Worm (Caenorhabditis elegans): ENCODE data around the gene col-117.
A peak's percentile ranks its signal among the peaks of the same experiment; 100 is the strongest.

Gene col-117

DNA sequence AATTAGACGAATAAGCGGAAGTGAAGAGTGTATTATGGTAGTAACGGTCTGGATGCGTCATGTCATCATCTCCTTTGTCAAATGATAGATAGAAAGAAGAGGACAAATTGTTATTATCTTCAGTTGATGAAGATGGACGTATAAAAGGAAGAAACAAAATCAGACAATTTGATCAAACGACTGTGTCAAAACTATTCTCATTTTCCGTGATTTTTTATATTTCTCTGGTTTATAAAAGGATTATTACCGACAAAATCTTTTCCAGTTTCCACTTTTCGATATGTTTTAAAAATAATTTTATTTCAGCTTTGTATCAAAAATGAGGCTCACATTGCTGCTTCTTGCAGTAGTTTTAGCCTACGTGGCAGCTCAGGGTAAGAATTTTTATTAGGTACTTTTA is 8.0 kb downstream of the col-117 start, which contains the start of gene grsp-2 (continued):
- no peak for TF ChIP-seq nhr-11 (tag; optimal IDR thresholded peaks at IDR 0.05)
- no peak for TF ChIP-seq C04F5.9 (tag; optimal IDR thresholded peaks at IDR 0.05)
- no peak for TF ChIP-seq elt-2 (tag; optimal IDR thresholded peaks at IDR 0.05)
- no peak for TF ChIP-seq fos-1 (tag; optimal IDR thresholded peaks at IDR 0.05)
- no peak for TF ChIP-seq nhr-47 (tag; optimal IDR thresholded peaks at IDR 0.05)
- no peak for TF ChIP-seq ceh-90 (tag; optimal IDR thresholded peaks at IDR 0.05)

DNA sequence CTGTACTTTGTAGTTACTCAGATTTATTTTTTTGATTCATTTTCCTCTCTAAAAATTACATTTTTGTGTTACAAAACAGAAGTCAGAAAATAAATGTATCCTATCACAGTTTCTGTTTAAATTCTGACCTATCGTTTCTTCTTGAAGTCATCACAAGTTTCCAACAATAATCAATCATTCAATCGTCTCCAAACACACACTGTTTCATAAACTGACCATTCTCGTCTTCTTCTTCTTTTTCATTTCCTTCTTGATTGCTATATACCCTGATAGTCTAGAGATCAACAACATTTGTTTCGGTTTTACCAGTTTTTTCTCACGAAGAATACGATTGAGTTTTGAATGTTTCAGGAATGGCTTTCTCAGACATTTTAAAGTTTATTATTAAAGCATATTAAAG is 8.8 kb downstream of the col-117 start:
- no peak for TF ChIP-seq pag-3 (tag; optimal IDR thresholded peaks at IDR 0.05; ENCODE audit: borderline replicate concordance, insufficient read depth)
- TF ChIP-seq aha-1 (tag; optimal IDR thresholded peaks at IDR 0.05), result no peak
- TF ChIP-seq egl-27 (tag; optimal IDR thresholded peaks at IDR 0.05), result no peak
- peak; percentile 41 for TF ChIP-seq nhr-71 (tag; optimal IDR thresholded peaks at IDR 0.05)
- peak; percentile 64 for TF ChIP-seq lin-14 (GFP tag; optimal IDR thresholded peaks at IDR 0.05)
- no peak for TF ChIP-seq aly-2 (tag; optimal IDR thresholded peaks at IDR 0.05)
- peak; percentile 51 for TF ChIP-seq snu-23 (GFP tag; optimal IDR thresholded peaks at IDR 0.05)
- no peak for TF ChIP-seq nhr-84 (tag; optimal IDR thresholded peaks at IDR 0.05)
- TF ChIP-seq sptf-1 (tag; optimal IDR thresholded peaks at IDR 0.05), result no peak
- TF ChIP-seq snpc-4 (tag; optimal IDR thresholded peaks at IDR 0.05), result no peak
- TF ChIP-seq fos-1 (tag; optimal IDR thresholded peaks at IDR 0.05), result no peak
- TF ChIP-seq nhr-28 (tag; optimal IDR thresholded peaks at IDR 0.05), result no peak
- TF ChIP-seq sup-37 (GFP tag; optimal IDR thresholded peaks at IDR 0.05), result no peak
- no peak for TF ChIP-seq unc-30 (tag; optimal IDR thresholded peaks at IDR 0.05)
- TF ChIP-seq unc-62 (GFP tag; optimal IDR thresholded peaks at IDR 0.05), result no peak
- no peak for TF ChIP-seq lin-15B (tag; optimal IDR thresholded peaks at IDR 0.05)
- no peak for TF ChIP-seq ceh-82 (tag; optimal IDR thresholded peaks at IDR 0.05)
- TF ChIP-seq sox-4 (tag; optimal IDR thresholded peaks at IDR 0.05), result no peak
- TF ChIP-seq ama-1 (optimal IDR thresholded peaks at IDR 0.05), result no peak
- TF ChIP-seq fkh-10 (GFP tag; optimal IDR thresholded peaks at IDR 0.05), result no peak
- TF ChIP-seq xbp-1 (tag; optimal IDR thresholded peaks at IDR 0.05), result no peak
- TF ChIP-seq nhr-20 (tag; optimal IDR thresholded peaks at IDR 0.05), result peak; percentile 59
- TF ChIP-seq mef-2 (tag; optimal IDR thresholded peaks at IDR 0.05), result no peak
- peak; percentile 63 for TF ChIP-seq blmp-1 (tag; optimal IDR thresholded peaks at IDR 0.05)
- no peak for TF ChIP-seq isw-1 (GFP tag; IDR thresholded peaks at IDR 0.05)
- no peak for TF ChIP-seq grh-1 (GFP tag; IDR thresholded peaks at IDR 0.05)
- no peak for TF ChIP-seq ceh-63 (GFP tag; optimal IDR thresholded peaks at IDR 0.05)
- TF ChIP-seq lin-35 (GFP tag; optimal IDR thresholded peaks at IDR 0.05), result peak in 1 of 2 experiments; percentile 18
- TF ChIP-seq elt-3 (tag; optimal IDR thresholded peaks at IDR 0.05), result peak in 4 of 6 experiments; percentile 17 to 84 (median 32)
- no peak for TF ChIP-seq ztf-11 (tag; optimal IDR thresholded peaks at IDR 0.05)
- TF ChIP-seq C04F5.9 (tag; optimal IDR thresholded peaks at IDR 0.05), result no peak
- no peak for TF ChIP-seq ceh-88 (GFP tag; IDR thresholded peaks at IDR 0.05)
- no peak for TF ChIP-seq ceh-90 (tag; optimal IDR thresholded peaks at IDR 0.05)
- TF ChIP-seq F16B12.6 (tag; optimal IDR thresholded peaks at IDR 0.05), result no peak
- TF ChIP-seq nhr-85 (tag), result peak; percentile 84
- no peak for TF ChIP-seq mab-9 (GFP tag; IDR thresholded peaks at IDR 0.05)
- TF ChIP-seq C16A3.4 (tag; optimal IDR thresholded peaks at IDR 0.05), result no peak
- no peak for TF ChIP-seq nhr-237 (tag; optimal IDR thresholded peaks at IDR 0.05)
- no peak for TF ChIP-seq ztf-4 (tag; optimal IDR thresholded peaks at IDR 0.05)
- TF ChIP-seq unc-98 (GFP tag; IDR thresholded peaks at IDR 0.05), result no peak
- no peak for TF ChIP-seq unc-86 (tag; optimal IDR thresholded peaks at IDR 0.05)
- TF ChIP-seq unc-130 (tag; optimal IDR thresholded peaks at IDR 0.05), result no peak
- TF ChIP-seq lir-3 (tag; optimal IDR thresholded peaks at IDR 0.05; ENCODE audit: poor library complexity), result no peak
- TF ChIP-seq nhr-90 (tag; optimal IDR thresholded peaks at IDR 0.05; ENCODE audit: poor library complexity), result peak; percentile 13
- no peak for TF ChIP-seq egl-13 (tag; optimal IDR thresholded peaks at IDR 0.05)
- no peak for TF ChIP-seq ets-5 (GFP tag; IDR thresholded peaks at IDR 0.05)
- peak in 1 of 2 experiments; percentile 31 for TF ChIP-seq lsy-2 (tag; optimal IDR thresholded peaks at IDR 0.05)
- no peak for TF ChIP-seq pqm-1 (tag; optimal IDR thresholded peaks at IDR 0.05)

Measured in whole organism, L1 larva.